Worm (Caenorhabditis elegans) whole organism, young adult: Measurements from ENCODE around the gene K06B9.6.
A peak's percentile ranks its signal among the peaks of the same experiment; 100 is the strongest.

Experiments
- F39B2.1 ChIP-seq: fragments of 200-800 bp; sonication (Bioruptor generic); IDR thresholded peaks from 2 replicates; pipeline ENCODE4 v1.3.6; 2022; ENCODE audit warnings: missing genetic modification reagents, missing genetic modification characterization, missing compliant biosample characterization
- K11D2.4 ChIP-seq: fragments of 200-800 bp; sonication (Bioruptor generic); IDR thresholded peaks from 2 replicates; pipeline ENCODE4 v1.3.6; 2022; ENCODE audit warnings: missing genetic modification reagents, missing genetic modification characterization, missing compliant biosample characterization
- K12H6.12 ChIP-seq: fragments of 200-800 bp; sonication (Bioruptor generic); optimal IDR thresholded peaks from 2 replicates; lab custom pipeline; 2018; ENCODE audit warnings: mild to moderate bottlenecking, missing genetic modification characterization, missing compliant biosample characterization
- Y67H2A.10 ChIP-seq: fragments of 200-800 bp; sonication (Bioruptor generic); conservative IDR thresholded peaks from 2 replicates; pipeline ENCODE4 v1.3.6; 2022; ENCODE audit warnings: missing genetic modification reagents, missing genetic modification characterization, missing compliant biosample characterization
- Y79H2A.3 ChIP-seq: fragments of 200-800 bp; sonication (Bioruptor generic); conservative IDR thresholded peaks from 2 replicates; pipeline ENCODE4 v1.3.6; 2022; ENCODE audit warnings: missing genetic modification reagents, missing genetic modification characterization, missing compliant biosample characterization
- atf-7 ChIP-seq: sonication (generic microtip); optimal IDR thresholded peaks from 2 replicates; lab custom pipeline; 2017; ENCODE audit warnings: mild to moderate bottlenecking, missing genetic modification characterization, missing compliant biosample characterization
- attf-5 ChIP-seq: fragments of 200-800 bp; sonication (Bioruptor generic); optimal IDR thresholded peaks from 2 replicates; lab custom pipeline; 2018; ENCODE audit warnings: mild to moderate bottlenecking, missing genetic modification characterization, missing compliant biosample characterization
- attf-6 ChIP-seq: fragments of 200-800 bp; sonication (Bioruptor generic); IDR thresholded peaks from 2 replicates; pipeline ENCODE4 v1.3.6; 2022; ENCODE audit warnings: missing genetic modification reagents, missing genetic modification characterization, missing compliant biosample characterization
- ccch-3 ChIP-seq: fragments of 200-800 bp; sonication (Bioruptor generic); optimal IDR thresholded peaks from 2 replicates; lab custom pipeline; 2018; ENCODE audit warnings: mild to moderate bottlenecking, missing genetic modification characterization, missing compliant biosample characterization
- cebp-1 ChIP-seq, 2 experiments: fragments of 200-800 bp in 1 of 2; sonication (Bioruptor generic) in 1 of 2; sonication (generic microtip) in 1 of 2; IDR thresholded peaks in 1 of 2; optimal IDR thresholded peaks in 1 of 2; 2 replicates each; pipeline versions ENCODE4 v1.3.6 to Lab custom; 2017 to 2022; ENCODE audit warnings: missing compliant biosample characterization in 2 of 2, missing genetic modification characterization in 2 of 2, mild to moderate bottlenecking in 1 of 2, missing genetic modification reagents in 1 of 2, moderate library complexity in 1 of 2
- chd-7 ChIP-seq: sonication (generic microtip); optimal IDR thresholded peaks from 2 replicates; lab custom pipeline; 2016; ENCODE audit warnings: mild to moderate bottlenecking, missing genetic modification characterization, moderate library complexity, missing compliant biosample characterization
- dox-1 ChIP-seq: fragments of 200-800 bp; sonication (Bioruptor generic); IDR thresholded peaks from 2 replicates; pipeline ENCODE4 v1.3.6; 2022; ENCODE audit warnings: missing genetic modification reagents, missing genetic modification characterization, missing compliant biosample characterization
- dpl-1 ChIP-seq: fragments of 150-350 bp; optimal IDR thresholded peaks from 2 replicates; lab custom pipeline; 2014; ENCODE audit warnings: missing biosample characterization, missing genetic modification reagents, missing genetic modification characterization
- egl-44 ChIP-seq: fragments of 200-800 bp; sonication (Bioruptor generic); IDR thresholded peaks from 2 replicates; pipeline ENCODE4 v1.3.6; 2022; ENCODE audit warnings: missing genetic modification reagents, missing genetic modification characterization, missing compliant biosample characterization
- gei-17 ChIP-seq: fragments of 200-800 bp; sonication (Bioruptor generic); optimal IDR thresholded peaks from 2 replicates; lab custom pipeline; 2018; ENCODE audit warnings: mild to moderate bottlenecking, missing genetic modification characterization, missing compliant biosample characterization
- him-1 ChIP-seq: sonication (generic microtip); optimal IDR thresholded peaks from 2 replicates; lab custom pipeline; 2016; ENCODE audit warnings: missing genotype, missing genetic modification reagents, missing genetic modification characterization, missing compliant biosample characterization
- hmg-1.2 ChIP-seq: fragments of 200-800 bp; sonication (Bioruptor generic); IDR thresholded peaks from 2 replicates; pipeline ENCODE4 v1.3.6; 2022; ENCODE audit warnings: missing genetic modification reagents, missing genetic modification characterization, missing compliant biosample characterization
- hmg-20 ChIP-seq: fragments of 200-800 bp; sonication (Bioruptor generic); IDR thresholded peaks from 2 replicates; pipeline ENCODE4 v1.3.6; 2022; ENCODE audit warnings: missing genetic modification reagents, missing genetic modification characterization, missing compliant biosample characterization
- lin-26 ChIP-seq: fragments of 200-800 bp; sonication (Bioruptor generic); IDR thresholded peaks from 2 replicates; pipeline ENCODE4 v1.3.6; 2022; ENCODE audit warnings: missing genetic modification reagents, missing genetic modification characterization, missing compliant biosample characterization
- lin-40 ChIP-seq: sonication (generic microtip); optimal IDR thresholded peaks from 2 replicates; lab custom pipeline; 2016; ENCODE audit warnings: missing genetic modification characterization, mild to moderate bottlenecking, missing compliant biosample characterization, missing genotype, missing genetic modification reagents
- lin-54 ChIP-seq: fragments of 200-800 bp; sonication (Bioruptor generic); optimal IDR thresholded peaks from 2 replicates; lab custom pipeline; 2018; ENCODE audit warnings: mild to moderate bottlenecking, missing genetic modification characterization, missing compliant biosample characterization
- lsy-27 ChIP-seq: sonication (generic microtip); optimal IDR thresholded peaks from 2 replicates; lab custom pipeline; 2017; ENCODE audit warnings: missing genetic modification characterization, mild to moderate bottlenecking, missing compliant biosample characterization, antibody characterized with exemption, missing genotype, borderline replicate concordance; ENCODE audit not compliant: insufficient read depth
- nfya-1 ChIP-seq: sonication (generic microtip); optimal IDR thresholded peaks from 2 replicates; lab custom pipeline; 2017; ENCODE audit warnings: antibody characterized with exemption, missing compliant biosample characterization, missing genetic modification characterization, borderline replicate concordance; ENCODE audit not compliant: insufficient read depth
- nfya-2 ChIP-seq: fragments of 200-800 bp; sonication (Bioruptor generic); IDR thresholded peaks from 2 replicates; pipeline ENCODE4 v1.3.6; 2022; ENCODE audit warnings: missing genetic modification reagents, missing genetic modification characterization, missing compliant biosample characterization
- nhr-80 ChIP-seq: sonication (generic microtip); optimal IDR thresholded peaks from 2 replicates; lab custom pipeline; 2016; ENCODE audit warnings: missing genetic modification characterization, missing compliant biosample characterization
- pha-4 ChIP-seq: fragments of 150-350 bp; sonication (generic microtip); optimal IDR thresholded peaks from 2 replicates; lab custom pipeline; 2014; ENCODE audit warnings: missing biosample characterization, missing genetic modification reagents, missing genetic modification characterization
- somi-1 ChIP-seq: fragments of 200-800 bp; sonication (Bioruptor generic); optimal IDR thresholded peaks from 2 replicates; lab custom pipeline; 2018; ENCODE audit warnings: mild to moderate bottlenecking, missing genetic modification characterization, missing compliant biosample characterization
- tbp1 ChIP-seq: fragments of 200-800 bp; sonication (Bioruptor generic); optimal IDR thresholded peaks from 2 replicates; lab custom pipeline; 2018; ENCODE audit warnings: mild to moderate bottlenecking, missing genetic modification characterization, missing compliant biosample characterization
- zfh-2 ChIP-seq: fragments of 200-800 bp; sonication (Bioruptor generic); conservative IDR thresholded peaks from 2 replicates; pipeline ENCODE4 v1.3.6; 2022; ENCODE audit warnings: missing genetic modification reagents, missing genetic modification characterization, missing compliant biosample characterization
- ztf-18 ChIP-seq: sonication (generic microtip); optimal IDR thresholded peaks from 2 replicates; lab custom pipeline; 2016; ENCODE audit warnings: missing genotype, mild to moderate bottlenecking, missing genetic modification characterization, missing compliant biosample characterization
- ztf-25 ChIP-seq: fragments of 200-800 bp; sonication (Bioruptor generic); IDR thresholded peaks from 2 replicates; pipeline ENCODE4 v1.3.6; 2022; ENCODE audit warnings: missing genetic modification reagents, missing genetic modification characterization, missing compliant biosample characterization
- ztf-6 ChIP-seq: fragments of 200-800 bp; sonication (Bioruptor generic); IDR thresholded peaks from 2 replicates; pipeline ENCODE4 v1.3.6; 2022; ENCODE audit warnings: missing genetic modification reagents, missing genetic modification characterization, missing compliant biosample characterization

K06B9.6 gene

ce11 chrIV:4215349-4215748, 18.7 kb upstream of the K06B9.6 start:
- no peak for TF ChIP-seq him-1
- peak; percentile 65 for TF ChIP-seq nhr-80 (tag; lab: Kevin White, UChicago)
- TF ChIP-seq K12H6.12 (tag; lab: Kevin White, UChicago): peak; percentile 76
- TF ChIP-seq attf-5 (GFP tag; lab: Kevin White, UChicago): peak; percentile 40
- peak; percentile 35; the same call in 1 of the 2 replicates for TF ChIP-seq K11D2.4 (GFP tag; lab: Robert Waterston, UW)
- TF ChIP-seq nfya-2 (GFP tag; lab: Robert Waterston, UW): 0 out of 2 replicates have a peak, but pooled peaks have one; percentile 5
- peak; percentile 9 for TF ChIP-seq chd-7 (tag; lab: Kevin White, UChicago)
- no peak for TF ChIP-seq cebp-1 (GFP tag; IDR thresholded peaks at IDR 0.05; lab: Robert Waterston, UW)
- TF ChIP-seq cebp-1 (tag; optimal IDR thresholded peaks at IDR 0.05; lab: Kevin White, UChicago): peak; percentile 36
- TF ChIP-seq zfh-2 (GFP tag; lab: Robert Waterston, UW): 0 out of 2 replicates have a peak, but pooled peaks have one; percentile 38
- TF ChIP-seq egl-44 (GFP tag; lab: Robert Waterston, UW): 0 out of 2 replicates have a peak, but pooled peaks have one; percentile 43
- 0 out of 2 replicates have a peak, but pooled peaks have one; percentile 35 for TF ChIP-seq dox-1 (GFP tag; lab: Robert Waterston, UW)
- peak; percentile 59 for TF ChIP-seq lin-40 (tag; lab: Kevin White, UChicago)
- TF ChIP-seq hmg-1.2 (GFP tag; lab: Robert Waterston, UW): peak; percentile 53; the same call in 1 of the 2 replicates
- no peak for TF ChIP-seq Y67H2A.10
- TF ChIP-seq tbp1 (GFP tag; lab: Kevin White, UChicago): peak; percentile 5
- no peak for TF ChIP-seq lin-26 (GFP tag; lab: Robert Waterston, UW)

ce11 chrIV:4212733-4213132, 16.1 kb upstream of the K06B9.6 start:
- TF ChIP-seq cebp-1 (GFP tag; IDR thresholded peaks at IDR 0.05; lab: Robert Waterston, UW) (no peak), cebp-1 (tag; optimal IDR thresholded peaks at IDR 0.05; lab: Kevin White, UChicago) (no peak), dpl-1 (GFP tag; lab: Kevin White, UChicago) (no peak), lin-40 (tag; lab: Kevin White, UChicago) (no peak), hmg-20 (no peak), atf-7 (tag; lab: Kevin White, UChicago) (peak; percentile 95), ztf-6 (GFP tag; lab: Robert Waterston, UW) (no peak), nhr-80 (tag; lab: Kevin White, UChicago) (peak; percentile 54), lsy-27 (tag; lab: Kevin White, UChicago) (no peak)

- TF ChIP-seq zfh-2 (GFP tag; lab: Robert Waterston, UW) (peak; percentile 90), attf-6 (GFP tag; lab: Robert Waterston, UW) (no peak), ztf-18 (tag; lab: Kevin White, UChicago) (no peak), Y79H2A.3 (GFP tag; lab: Robert Waterston, UW) (no peak)
Measured at ce11 chrIV:4210868-4211267, 14.2 kb upstream of the K06B9.6 start.

- TF ChIP-seq ztf-25 (GFP tag; lab: Robert Waterston, UW) (no peak), pha-4 (tag; lab: Kevin White, UChicago) (peak; percentile 45)
Measured at ce11 chrIV:4209084-4209483, 12.5 kb upstream of the K06B9.6 start.

ce11 chrIV:4207088-4207487, 10.5 kb upstream of the K06B9.6 start, which contains the start of gene osgn-1:
Gene osgn-1, plus strand, starts transcription at chrIV:4207388.
- no peak for TF ChIP-seq ztf-25 (GFP tag; lab: Robert Waterston, UW)
- TF ChIP-seq ccch-3 (GFP tag; lab: Kevin White, UChicago): no peak
- TF ChIP-seq nfya-1 (tag; lab: Kevin White, UChicago): no peak
- no peak for TF ChIP-seq lin-54 (GFP tag; lab: Kevin White, UChicago)
- no peak for TF ChIP-seq pha-4 (tag; lab: Kevin White, UChicago)
- TF ChIP-seq somi-1 (GFP tag; lab: Kevin White, UChicago): no peak
- TF ChIP-seq gei-17 (GFP tag; lab: Kevin White, UChicago): no peak
- no peak for TF ChIP-seq F39B2.1 (GFP tag; lab: Robert Waterston, UW)
